Worm (Caenorhabditis elegans): ENCODE data around the gene crm-1.

DNA sequence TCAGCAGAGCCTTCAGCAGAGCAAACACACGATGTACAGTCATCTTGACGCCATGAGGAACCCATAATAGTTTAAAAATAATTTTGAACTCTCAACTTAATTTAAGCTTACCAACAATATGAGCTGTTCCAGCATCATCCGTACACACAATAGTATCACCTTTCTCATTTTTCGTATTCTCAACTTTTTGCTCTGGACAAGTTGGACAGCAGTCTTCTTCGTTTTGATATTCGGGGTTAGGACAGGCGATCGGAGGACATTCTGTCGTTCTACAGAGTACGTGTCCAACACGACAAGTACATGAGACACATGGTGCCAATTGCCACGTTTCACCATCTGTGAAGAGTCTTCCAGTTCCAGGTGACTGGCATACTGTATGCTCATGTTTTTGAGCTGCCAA, 8.4 kb downstream of the crm-1 start:
- TF ChIP-seq ztf-11 (tag; optimal IDR thresholded peaks at IDR 0.05) (no peak), nhr-28 (tag; optimal IDR thresholded peaks at IDR 0.05) (no peak)

All from whole organism, mixed stage, embryonic.